Worm (Caenorhabditis elegans): ENCODE measurements around the gene fbxa-201.

DNA sequence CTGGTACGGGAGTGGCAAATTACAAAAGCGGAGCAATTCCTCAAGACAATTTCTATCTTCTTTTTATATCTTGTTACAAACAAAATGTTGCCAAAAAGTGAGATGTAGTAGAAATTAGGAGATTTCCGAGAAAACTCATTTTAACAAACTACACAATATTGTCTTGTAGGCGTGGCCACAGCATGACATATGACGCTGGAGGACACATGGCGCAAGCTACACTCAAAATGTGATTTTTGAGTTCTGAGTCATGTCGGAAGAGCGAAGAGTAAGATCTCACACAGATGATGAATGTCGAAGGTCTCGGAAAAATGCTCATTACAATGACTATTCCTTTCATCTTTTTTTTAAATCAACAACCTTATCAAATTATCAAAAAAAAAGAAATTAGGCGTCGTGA lies 13.7 kb upstream of the fbxa-201 start, which contains the start of gene Y40B10B.1:
- TF ChIP-seq dve-1 (tag; optimal IDR thresholded peaks at IDR 0.05; ENCODE audit: insufficient read depth) (no peak), zip-11 (GFP tag; IDR thresholded peaks at IDR 0.05) (no peak)

Measured in whole organism, L4 larva.